Worm (Caenorhabditis elegans) whole organism, late embryonic: ENCODE data around the gene mua-6.

ENCODE experiments used
- F13H6.1 ChIP-seq: sonication (generic microtip); optimal IDR thresholded peaks from 2 replicates; lab custom pipeline; 2016; ENCODE audit warnings: missing genetic modification characterization, missing compliant biosample characterization
- T23F11.4 ChIP-seq: fragments of 200-800 bp; sonication (Bioruptor generic); optimal IDR thresholded peaks from 2 replicates; lab custom pipeline; 2018; ENCODE audit warnings: mild to moderate bottlenecking, missing genetic modification characterization, missing compliant biosample characterization
- ama-1 ChIP-seq: fragments of 150-350 bp; optimal IDR thresholded peaks from 2 replicates; lab custom pipeline; 2014
- ceh-2 ChIP-seq: sonication (generic microtip); optimal IDR thresholded peaks from 2 replicates; lab custom pipeline; 2016; ENCODE audit warnings: missing genotype, missing genetic modification characterization, missing compliant biosample characterization
- dve-1 ChIP-seq: sonication (generic microtip); optimal IDR thresholded peaks from 2 replicates; lab custom pipeline; 2017; ENCODE audit warnings: antibody characterized with exemption, mild to moderate bottlenecking, missing genetic modification characterization, missing compliant biosample characterization
- ets-4 ChIP-seq: sonication (generic microtip); optimal IDR thresholded peaks from 2 replicates; lab custom pipeline; 2016; ENCODE audit warnings: missing genetic modification characterization, missing compliant biosample characterization
- nhr-11 ChIP-seq: fragments of 150-350 bp; optimal IDR thresholded peaks from 2 replicates; lab custom pipeline; 2014; ENCODE audit warnings: missing biosample characterization, missing genetic modification characterization
- pha-4 ChIP-seq: fragments of 150-350 bp; optimal IDR thresholded peaks from 2 replicates; lab custom pipeline; 2018; ENCODE audit warnings: missing biosample characterization, missing genetic modification reagents, missing genetic modification characterization
- pqm-1 ChIP-seq: sonication (generic microtip); optimal IDR thresholded peaks from 2 replicates; lab custom pipeline; 2016; ENCODE audit warnings: missing genetic modification characterization, missing compliant biosample characterization
- pros-1 ChIP-seq: fragments of 150-350 bp; optimal IDR thresholded peaks from 2 replicates; lab custom pipeline; 2014; ENCODE audit warnings: missing biosample characterization, missing genetic modification reagents, missing genetic modification characterization
- rnt-1 ChIP-seq: sonication (generic microtip); optimal IDR thresholded peaks from 2 replicates; lab custom pipeline; 2016; ENCODE audit warnings: missing genetic modification characterization, missing compliant biosample characterization
- ztf-16 ChIP-seq: sonication (generic microtip); optimal IDR thresholded peaks from 2 replicates; lab custom pipeline; 2017; ENCODE audit warnings: missing genetic modification characterization, missing compliant biosample characterization

ce11 chrX:16289635-16290034 lies 24.1 kb upstream of the mua-6 start:
- TF ChIP-seq rnt-1 (tag; lab: Kevin White, UChicago) (no peak), F13H6.1 (tag; lab: Kevin White, UChicago) (no peak), dve-1 (tag; lab: Kevin White, UChicago) (no peak), pqm-1 (no peak), ets-4 (tag; lab: Kevin White, UChicago) (no peak), nhr-11 (tag; lab: Kevin White, UChicago) (no peak), pha-4 (tag; lab: Kevin White, UChicago) (no peak), T23F11.4 (no peak), ama-1 (lab: Kevin White, UChicago) (no peak), ztf-16 (tag; lab: Kevin White, UChicago) (no peak), pros-1 (tag; lab: Kevin White, UChicago) (no peak), ceh-2 (no peak)
